Fruit fly (Drosophila melanogaster): ENCODE data around the gene CG9356.

The CG9356 gene

dm6 chr3R:9401127-9401603 lies 2.9 kb downstream of the CG9356 start, which contains the start of the genes RpL34b and CG8132 (continued):
- TF ChIP-seq Dp (GFP tag; optimal IDR thresholded peaks at IDR 0.05) (peak; percentile 59), CG16779 (GFP tag; IDR thresholded peaks at IDR 0.05) (peak; percentile 83), vnd (GFP tag; IDR thresholded peaks at IDR 0.05; ENCODE audit: partially characterized antibody) (no peak), pb (GFP tag; optimal IDR thresholded peaks at IDR 0.05) (peak; percentile 91), rib (GFP tag; IDR thresholded peaks at IDR 0.05) (peak; percentile 96), ci (GFP tag; IDR thresholded peaks at IDR 0.05) (peak; percentile 97), unc-4 (GFP tag; IDR thresholded peaks at IDR 0.05; ENCODE audit: partially characterized antibody) (peak; percentile 30; the same call in 1 of the 2 replicates), ara (GFP tag; IDR thresholded peaks at IDR 0.05) (peak; percentile 92), dmrt99B (tag; optimal IDR thresholded peaks at IDR 0.05) (peak; percentile 91), Dip2 (GFP tag; IDR thresholded peaks at IDR 0.05) (peak; percentile 34; the same call in 1 of the 2 replicates), CG18619 (GFP tag; optimal IDR thresholded peaks at IDR 0.05) (peak; percentile 96), CG34376 (GFP tag; optimal IDR thresholded peaks at IDR 0.05) (peak; percentile 99), CG1233 (GFP tag; optimal IDR thresholded peaks at IDR 0.05) (peak; percentile 96), Sin3A (optimal IDR thresholded peaks at IDR 0.05) (peak; percentile 88), CG7745 (tag; optimal IDR thresholded peaks at IDR 0.05) (peak; percentile 57), CG13894 (tag; optimal IDR thresholded peaks at IDR 0.05) (peak; percentile 97), nerfin-2 (GFP tag; IDR thresholded peaks at IDR 0.05; ENCODE audit: partially characterized antibody) (no peak), Mes4 (GFP tag; optimal IDR thresholded peaks at IDR 0.05) (peak; percentile 94), mld (GFP tag; IDR thresholded peaks at IDR 0.05; ENCODE audit: partially characterized antibody) (no peak), CG14710 (tag; optimal IDR thresholded peaks at IDR 0.05) (peak; percentile 95), CG12769 (tag; optimal IDR thresholded peaks at IDR 0.05) (no peak), CG10979 (tag; optimal IDR thresholded peaks at IDR 0.05) (peak; percentile 89), CG12744 (GFP tag; optimal IDR thresholded peaks at IDR 0.05) (peak; percentile 95), Scr (GFP tag; IDR thresholded peaks at IDR 0.05; ENCODE audit: partially characterized antibody) (peak; percentile 45; the same call in 1 of the 2 replicates), CG6765 (GFP tag; optimal IDR thresholded peaks at IDR 0.05) (peak; percentile 94), CG13123 (GFP tag; optimal IDR thresholded peaks at IDR 0.05) (peak; percentile 100), CG7357 (GFP tag; IDR thresholded peaks at IDR 0.05) (peak; percentile 83), tap (tag; optimal IDR thresholded peaks at IDR 0.05) (peak; percentile 89), br (optimal IDR thresholded peaks at IDR 0.05) (no peak), CG2120 (GFP tag; optimal IDR thresholded peaks at IDR 0.05) (peak; percentile 98), CG17186 (GFP tag; optimal IDR thresholded peaks at IDR 0.05) (peak; percentile 93), mam (GFP tag; optimal IDR thresholded peaks at IDR 0.05) (peak; percentile 97), CG14050 (GFP tag; IDR thresholded peaks at IDR 0.05) (peak; percentile 85), Sox100B (GFP tag; optimal IDR thresholded peaks at IDR 0.05) (no peak), chn (GFP tag; optimal IDR thresholded peaks at IDR 0.05) (peak; percentile 97), CG6689 (GFP tag; IDR thresholded peaks at IDR 0.05) (peak; percentile 94), CG18764 (GFP tag; optimal IDR thresholded peaks at IDR 0.05) (peak; percentile 94), CG34422 (GFP tag; IDR thresholded peaks at IDR 0.05) (peak; percentile 96), CG7839 (tag; optimal IDR thresholded peaks at IDR 0.05) (peak; percentile 94), CG32772 (GFP tag; IDR thresholded peaks at IDR 0.05) (peak; percentile 96), CG8089 (GFP tag; optimal IDR thresholded peaks at IDR 0.05) (peak; percentile 94), z (GFP tag; IDR thresholded peaks at IDR 0.05) (peak; percentile 64; the same call in 1 of the 3 replicates), Antp (GFP tag; optimal IDR thresholded peaks at IDR 0.05) (peak; percentile 97), pum (GFP tag; optimal IDR thresholded peaks at IDR 0.05) (peak; percentile 98), CG14860 (GFP tag; IDR thresholded peaks at IDR 0.05; ENCODE audit: partially characterized antibody) (no peak; the same call in 2 of the 3 replicates), Spps (tag; optimal IDR thresholded peaks at IDR 0.05) (peak; percentile 91), exex (tag; optimal IDR thresholded peaks at IDR 0.05) (peak; percentile 91), inv (GFP tag; IDR thresholded peaks at IDR 0.05; ENCODE audit: partially characterized antibody) (peak; percentile 34; the same call in 1 of the 2 replicates), Hr39 (optimal IDR thresholded peaks at IDR 0.05) (no peak), fd64A (GFP tag; optimal IDR thresholded peaks at IDR 0.05) (peak; percentile 85), HLH3B (GFP tag; IDR thresholded peaks at IDR 0.05) (peak; percentile 93)

All from whole organism, embryonic.